Fruit fly (Drosophila melanogaster): Measurements from ENCODE around the gene Est-6.

DNA sequence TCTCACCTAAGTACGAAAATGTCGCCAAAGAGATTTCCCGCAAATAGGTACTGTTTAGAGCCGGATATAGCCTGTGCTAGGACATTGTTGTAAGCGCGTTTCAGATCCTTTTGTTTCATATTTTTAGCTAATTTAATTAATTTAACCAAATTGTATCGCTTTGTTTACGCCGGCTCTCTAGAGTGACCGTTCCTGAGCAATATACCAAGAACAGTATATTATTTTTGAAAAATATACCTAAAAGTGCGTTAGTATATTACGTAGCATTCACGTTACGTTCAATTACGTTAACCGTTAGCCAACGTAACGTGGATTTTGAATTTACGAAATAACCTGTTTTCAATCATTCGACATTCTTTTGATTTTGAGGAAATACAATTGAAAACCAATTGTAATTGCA, 4.9 kb downstream of the Est-6 start, which contains the start of gene thoc6:
- no peak for TF ChIP-seq CG15710 (tag; optimal IDR thresholded peaks at IDR 0.05)
- no peak for TF ChIP-seq gl (tag; optimal IDR thresholded peaks at IDR 0.05)
- TF ChIP-seq fd96Ca (GFP tag; IDR thresholded peaks at IDR 0.05): no peak
- TF ChIP-seq Ets98B (GFP tag; IDR thresholded peaks at IDR 0.05): no peak
- TF ChIP-seq Pif1B (GFP tag; optimal IDR thresholded peaks at IDR 0.05): no peak
- no peak for TF ChIP-seq EcR (GFP tag; optimal IDR thresholded peaks at IDR 0.05)
- no peak for TF ChIP-seq CG34367 (tag; optimal IDR thresholded peaks at IDR 0.05)

Data from whole organism, pupa.